Comparison of ENCODE assay signal across 4 worm cellular contexts in the genomic region with DNA sequence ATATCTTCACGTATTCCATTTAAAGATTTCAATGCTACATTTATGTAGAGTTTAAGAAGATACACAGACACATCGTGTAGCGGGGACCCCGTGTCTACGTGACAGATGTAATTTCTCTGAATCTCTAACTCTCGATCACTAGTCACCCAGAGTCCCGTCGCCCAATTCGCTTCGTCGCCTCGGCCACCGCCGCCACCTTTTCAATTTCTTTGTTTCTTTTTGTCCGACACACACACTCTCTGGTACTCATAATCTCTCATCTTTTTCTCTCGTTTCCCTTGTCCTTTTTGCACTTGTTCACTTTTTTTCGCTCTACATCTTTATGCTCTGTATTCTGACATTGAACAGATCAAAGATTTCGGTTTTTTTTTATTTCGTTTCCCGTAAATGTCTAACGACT.
TF ChIP-seq lines count a peak whose summit lies in the region.

No protein-coding gene starts in this region.

TF ChIP-seq in whole organism, L1 larva, 84 proteins besides CTCF, POLR2A, EP300 and RAD21 (continued from another document and continues in another):
- no peak for TF ChIP-seq tlp-1 (tag; optimal IDR thresholded peaks at IDR 0.05; lab: Kevin White, UChicago)
- TF ChIP-seq hlh-4 (tag; optimal IDR thresholded peaks at IDR 0.05; lab: Kevin White, UChicago): no peak
- no peak for TF ChIP-seq nhr-84 (tag; optimal IDR thresholded peaks at IDR 0.05; lab: Kevin White, UChicago)
- no peak for TF ChIP-seq Y116A8C.19 (tag; optimal IDR thresholded peaks at IDR 0.05; lab: Kevin White, UChicago; ENCODE audit: borderline replicate concordance)
- peak in 2 of 3 experiments; percentile 48 to 53 for TF ChIP-seq ceh-82 (tag; optimal IDR thresholded peaks at IDR 0.05; lab: Kevin White, UChicago)
- TF ChIP-seq unc-62 (GFP tag; optimal IDR thresholded peaks at IDR 0.05; lab: Kevin White, UChicago): no peak
- TF ChIP-seq lin-13 (GFP tag; optimal IDR thresholded peaks at IDR 0.05; lab: Kevin White, UChicago): peak; percentile 68
- TF ChIP-seq zag-1 (tag; optimal IDR thresholded peaks at IDR 0.05; lab: Kevin White, UChicago): no peak
- TF ChIP-seq fos-1 (tag; optimal IDR thresholded peaks at IDR 0.05; lab: Kevin White, UChicago): peak; percentile 68
- no peak for TF ChIP-seq sox-4 (tag; optimal IDR thresholded peaks at IDR 0.05; lab: Kevin White, UChicago)
- peak; percentile 4 for TF ChIP-seq irx-1 (tag; optimal IDR thresholded peaks at IDR 0.05; lab: Kevin White, UChicago)
- peak; percentile 41 for TF ChIP-seq ztf-4 (tag; optimal IDR thresholded peaks at IDR 0.05; lab: Kevin White, UChicago)
- TF ChIP-seq aha-1 (tag; optimal IDR thresholded peaks at IDR 0.05; lab: Kevin White, UChicago): peak; percentile 24
- TF ChIP-seq mep-1 (tag; optimal IDR thresholded peaks at IDR 0.05; lab: Kevin White, UChicago): peak; percentile 48
- TF ChIP-seq zip-4 (GFP tag; optimal IDR thresholded peaks at IDR 0.05; lab: Kevin White, UChicago): no peak
- no peak for TF ChIP-seq sup-37 (GFP tag; optimal IDR thresholded peaks at IDR 0.05; lab: Kevin White, UChicago)
- no peak for TF ChIP-seq nhr-28 (tag; optimal IDR thresholded peaks at IDR 0.05; lab: Kevin White, UChicago)
- peak; percentile 4 for TF ChIP-seq nhr-11 (tag; optimal IDR thresholded peaks at IDR 0.05; lab: Kevin White, UChicago)
- no peak for TF ChIP-seq ces-1 (GFP tag; optimal IDR thresholded peaks at IDR 0.05; lab: Kevin White, UChicago)
- TF ChIP-seq pag-3 (tag; optimal IDR thresholded peaks at IDR 0.05; lab: Kevin White, UChicago; ENCODE audit: borderline replicate concordance, insufficient read depth): peak; percentile 20
- no peak for TF ChIP-seq unc-30 (tag; optimal IDR thresholded peaks at IDR 0.05; lab: Kevin White, UChicago)
- TF ChIP-seq lir-3 (tag; optimal IDR thresholded peaks at IDR 0.05; lab: Kevin White, UChicago; ENCODE audit: poor library complexity): no peak
- TF ChIP-seq fkh-4 (tag; optimal IDR thresholded peaks at IDR 0.05; lab: Kevin White, UChicago; ENCODE audit: borderline replicate concordance): no peak
- peak in 2 of 3 experiments; percentile 0 to 40 for TF ChIP-seq dpl-1 (GFP tag; optimal IDR thresholded peaks at IDR 0.05; lab: Kevin White, UChicago)
- TF ChIP-seq hlh-17 (GFP tag; optimal IDR thresholded peaks at IDR 0.05; lab: Kevin White, UChicago; ENCODE audit: borderline replicate concordance): no peak
- TF ChIP-seq nhr-12 (tag; optimal IDR thresholded peaks at IDR 0.05; lab: Kevin White, UChicago): no peak
- TF ChIP-seq mab-9 (GFP tag; IDR thresholded peaks at IDR 0.05; lab: Robert Waterston, UW): no peak
- TF ChIP-seq skn-1 (tag; optimal IDR thresholded peaks at IDR 0.05; lab: Kevin White, UChicago): peak; percentile 33
- no peak for TF ChIP-seq nhr-76 (tag; optimal IDR thresholded peaks at IDR 0.05; lab: Kevin White, UChicago)
- peak; percentile 78 for TF ChIP-seq nhr-237 (tag; optimal IDR thresholded peaks at IDR 0.05; lab: Kevin White, UChicago)
- TF ChIP-seq F16B12.6 (tag; optimal IDR thresholded peaks at IDR 0.05; lab: Kevin White, UChicago): no peak

TF ChIP-seq in whole organism, L3 larva, 47 proteins besides CTCF, POLR2A, EP300 and RAD21 (continued from another document):
- peak; percentile 79 for TF ChIP-seq nfya-1 (tag; optimal IDR thresholded peaks at IDR 0.05; lab: Kevin White, UChicago; ENCODE audit: insufficient read depth)
- TF ChIP-seq elt-1 (tag; optimal IDR thresholded peaks at IDR 0.05; lab: Kevin White, UChicago): peak; percentile 23
- TF ChIP-seq nhr-23 (tag; optimal IDR thresholded peaks at IDR 0.05; lab: Kevin White, UChicago): peak; percentile 82
- TF ChIP-seq lsy-12 (tag; optimal IDR thresholded peaks at IDR 0.05; lab: Kevin White, UChicago): no peak
- no peak for TF ChIP-seq mml-1 (tag; optimal IDR thresholded peaks at IDR 0.05; lab: Kevin White, UChicago)
- TF ChIP-seq ZK546.5 (tag; optimal IDR thresholded peaks at IDR 0.05; lab: Kevin White, UChicago): no peak

TF ChIP-seq in whole organism, L4 larva, 104 proteins besides CTCF, POLR2A, EP300 and RAD21 (continued from another document):
- TF ChIP-seq nhr-6 (tag; optimal IDR thresholded peaks at IDR 0.05; lab: Kevin White, UChicago): peak; percentile 26
- peak; percentile 31 for TF ChIP-seq nhr-77 (tag; optimal IDR thresholded peaks at IDR 0.05; lab: Kevin White, UChicago)
- TF ChIP-seq mes-2 (tag; optimal IDR thresholded peaks at IDR 0.05; lab: Kevin White, UChicago; ENCODE audit: poor library complexity, severe bottlenecking): no peak
- TF ChIP-seq nhr-48 (tag; optimal IDR thresholded peaks at IDR 0.05; lab: Kevin White, UChicago): peak; percentile 84
- no peak for TF ChIP-seq zfp-2 (tag; optimal IDR thresholded peaks at IDR 0.05; lab: Kevin White, UChicago)
- no peak for TF ChIP-seq F10B5.3 (tag; optimal IDR thresholded peaks at IDR 0.05; lab: Kevin White, UChicago)
- no peak for TF ChIP-seq R02D3.7 (tag; optimal IDR thresholded peaks at IDR 0.05; lab: Kevin White, UChicago)
- TF ChIP-seq ztf-7 (tag; optimal IDR thresholded peaks at IDR 0.05; lab: Kevin White, UChicago): peak; percentile 15
- TF ChIP-seq hmg-1.1 (GFP tag; IDR thresholded peaks at IDR 0.05; lab: Robert Waterston, UW): no peak; the same call in 1 of the 2 replicates
- no peak for TF ChIP-seq lin-38 (GFP tag; IDR thresholded peaks at IDR 0.05; lab: Robert Waterston, UW)
- no peak for TF ChIP-seq nhr-42 (GFP tag; IDR thresholded peaks at IDR 0.05; lab: Robert Waterston, UW)
- TF ChIP-seq tra-1 (GFP tag; IDR thresholded peaks at IDR 0.05; lab: Robert Waterston, UW): peak; percentile 78
- TF ChIP-seq ceh-44 (GFP tag; IDR thresholded peaks at IDR 0.05; lab: Robert Waterston, UW): no peak
- TF ChIP-seq rbr-2 (tag; optimal IDR thresholded peaks at IDR 0.05; lab: Kevin White, UChicago): peak; percentile 65
- TF ChIP-seq daf-8 (GFP tag; IDR thresholded peaks at IDR 0.05; lab: Robert Waterston, UW): no peak
- TF ChIP-seq ctbp-1 (GFP tag; IDR thresholded peaks at IDR 0.05; lab: Robert Waterston, UW): peak; percentile 61
- TF ChIP-seq snpc-1.2 (GFP tag; IDR thresholded peaks at IDR 0.05; lab: Robert Waterston, UW): no peak
- no peak for TF ChIP-seq daf-16 (GFP tag; optimal IDR thresholded peaks at IDR 0.05; lab: Kevin White, UChicago)
- TF ChIP-seq daf-16 (tag; optimal IDR thresholded peaks at IDR 0.05; lab: Kevin White, UChicago): peak; percentile 56
- peak; percentile 70 to 79 for TF ChIP-seq lsy-2 (tag; optimal IDR thresholded peaks at IDR 0.05; lab: Kevin White, UChicago)
- TF ChIP-seq saeg-2 (GFP tag; IDR thresholded peaks at IDR 0.05; lab: Robert Waterston, UW): 0 out of 2 replicates have a peak, but pooled peaks have one; percentile 31
- TF ChIP-seq pqm-1 (tag; optimal IDR thresholded peaks at IDR 0.05; lab: Kevin White, UChicago): peak; percentile 27
- peak; percentile 100 for TF ChIP-seq aha-1 (tag; lab: Kevin White, UChicago)
- no peak for TF ChIP-seq ZK337.2 (GFP tag; IDR thresholded peaks at IDR 0.05; lab: Robert Waterston, UW)
- TF ChIP-seq lin-15B (tag; optimal IDR thresholded peaks at IDR 0.05; lab: Kevin White, UChicago): no peak
- TF ChIP-seq nhr-28 (tag; optimal IDR thresholded peaks at IDR 0.05; lab: Kevin White, UChicago): peak; percentile 94
- TF ChIP-seq daf-19 (GFP tag; conservative IDR thresholded peaks at IDR 0.05; lab: Robert Waterston, UW): no peak
- TF ChIP-seq lin-39 (tag; optimal IDR thresholded peaks at IDR 0.05; lab: Kevin White, UChicago): no peak
- TF ChIP-seq pha-4 (GFP tag; IDR thresholded peaks at IDR 0.05; lab: Robert Waterston, UW): 0 out of 2 replicates have a peak, but pooled peaks have one; percentile 44
- TF ChIP-seq pha-4 (tag; optimal IDR thresholded peaks at IDR 0.05; lab: Kevin White, UChicago): no peak

TF ChIP-seq in whole organism, late embryonic, 69 proteins besides CTCF, POLR2A, EP300 and RAD21 (continued from another document):
- TF ChIP-seq pax-1 (tag; optimal IDR thresholded peaks at IDR 0.05; lab: Kevin White, UChicago): no peak
- TF ChIP-seq gmeb-2 (tag; optimal IDR thresholded peaks at IDR 0.05; lab: Kevin White, UChicago): no peak
- TF ChIP-seq T23F11.4 (GFP tag; optimal IDR thresholded peaks at IDR 0.05; lab: Kevin White, UChicago): no peak
TF ChIP-seq in whole organism, late embryonic: peak in this region for 13.
